Worm (Caenorhabditis elegans) whole organism, L3 larva: ENCODE measurements around the gene C42C1.3.

Source experiments
- egl-5 ChIP-seq: fragments of 150-350 bp; optimal IDR thresholded peaks from 2 replicates; lab custom pipeline; 2017; ENCODE audit warnings: missing biosample characterization, missing genetic modification reagents, missing genetic modification characterization, inconsistent platforms
- hmg-11 ChIP-seq: sonication (generic microtip); optimal IDR thresholded peaks from 2 replicates; lab custom pipeline; 2016; ENCODE audit warnings: missing genetic modification characterization, missing compliant biosample characterization
- nhr-11 ChIP-seq: fragments of 150-350 bp; optimal IDR thresholded peaks from 2 replicates; lab custom pipeline; 2014; ENCODE audit warnings: missing biosample characterization, missing genetic modification characterization
- nhr-23 ChIP-seq: fragments of 150-350 bp; optimal IDR thresholded peaks from 2 replicates; lab custom pipeline; 2014; ENCODE audit warnings: missing biosample characterization, missing genetic modification reagents, missing genetic modification characterization
- nhr-28 ChIP-seq: fragments of 150-350 bp; optimal IDR thresholded peaks from 2 replicates; lab custom pipeline; 2014; ENCODE audit warnings: missing biosample characterization, missing genetic modification characterization
- snpc-4 ChIP-seq: fragments of 150-350 bp; optimal IDR thresholded peaks from 2 replicates; lab custom pipeline; 2014; ENCODE audit warnings: missing biosample characterization, missing genetic modification characterization

- TF ChIP-seq nhr-23 (tag; lab: Kevin White, UChicago), result no peak
- no peak for TF ChIP-seq nhr-11 (tag; lab: Kevin White, UChicago)
- no peak for TF ChIP-seq nhr-28
- TF ChIP-seq snpc-4, result no peak
- no peak for TF ChIP-seq hmg-11 (tag; lab: Kevin White, UChicago)
- TF ChIP-seq egl-5 (tag; lab: Kevin White, UChicago), result no peak
Observed at ce11 chrIV:12282873-12283272, 12.6 kb upstream of the C42C1.3 start, which contains the start of gene hpo-12.
